Worm (Caenorhabditis elegans): ENCODE data around the gene F08F1.4.

Gene F08F1.4

DNA sequence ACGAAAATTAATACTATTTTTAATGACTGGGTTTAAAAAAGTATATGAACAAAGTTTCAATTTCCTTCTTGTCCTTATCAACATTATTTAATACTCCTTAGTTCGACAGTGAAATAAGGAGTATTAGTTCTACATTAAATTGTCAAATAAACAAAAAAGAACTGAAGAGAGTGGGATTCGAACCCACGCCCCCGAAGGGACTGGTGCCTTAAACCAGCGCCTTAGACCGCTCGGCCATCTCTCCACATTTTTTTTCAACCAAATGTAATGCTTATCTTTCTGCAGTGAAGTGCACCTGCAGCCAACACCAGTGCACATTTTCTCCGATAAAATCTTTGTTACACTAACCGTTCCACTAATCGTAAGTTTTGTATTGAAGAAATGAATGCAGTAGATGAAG lies 6.0 kb downstream of the F08F1.4 start (continued):
- TF ChIP-seq pha-4 (GFP tag; IDR thresholded peaks at IDR 0.05) (peak; percentile 63), pha-4 (tag; optimal IDR thresholded peaks at IDR 0.05) (no peak), vab-7 (GFP tag; IDR thresholded peaks at IDR 0.05) (peak; percentile 47; the same call in 1 of the 2 replicates), lim-7 (GFP tag; IDR thresholded peaks at IDR 0.05) (peak; percentile 68), unc-62 (GFP tag; optimal IDR thresholded peaks at IDR 0.05 in 1 of 2) (peak in 1 of 2 experiments; percentile 77), unc-62 (tag; optimal IDR thresholded peaks at IDR 0.05) (no peak), egl-43 (GFP tag; IDR thresholded peaks at IDR 0.05) (peak; percentile 77), mes-2 (tag; optimal IDR thresholded peaks at IDR 0.05; ENCODE audit: poor library complexity, severe bottlenecking) (peak; percentile 50), ces-1 (GFP tag; optimal IDR thresholded peaks at IDR 0.05) (no peak), unc-130 (GFP tag; optimal IDR thresholded peaks at IDR 0.05) (no peak)

ce11 chrX:8421594-8421993 lies 8.4 kb downstream of the F08F1.4 start:
- TF ChIP-seq zag-1 (tag; optimal IDR thresholded peaks at IDR 0.05) (no peak), snpc-1.2 (GFP tag; IDR thresholded peaks at IDR 0.05) (no peak), lim-7 (GFP tag; IDR thresholded peaks at IDR 0.05) (no peak), dmd-6 (GFP tag; IDR thresholded peaks at IDR 0.05) (peak; percentile 81)

DNA sequence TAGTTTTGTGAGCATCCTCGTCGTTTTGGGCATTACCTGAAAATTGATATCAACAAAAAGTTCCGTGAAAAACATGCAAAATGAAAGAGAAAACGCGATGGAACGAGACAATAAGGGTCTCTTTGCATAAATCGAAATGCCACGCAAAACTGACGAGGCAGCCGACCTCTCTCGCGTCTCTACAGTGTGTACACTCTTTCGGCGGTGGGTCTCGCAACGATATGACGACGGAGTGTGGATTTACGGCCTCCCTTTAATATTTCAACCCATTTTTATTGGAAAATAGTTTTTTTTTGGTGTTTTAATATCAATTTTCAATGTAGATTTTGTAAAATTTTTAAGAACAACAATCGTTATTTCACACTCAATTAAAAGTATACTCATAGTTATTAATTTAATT lies 8.8 kb downstream of the F08F1.4 start, which contains the start of gene tag-123:
tag-123 (minus strand) TSS at position 36 of the 400 bp plus-strand sequence.
- TF ChIP-seq rbr-2 (tag; optimal IDR thresholded peaks at IDR 0.05) (peak; percentile 40), madf-5 (GFP tag; IDR thresholded peaks at IDR 0.05) (no peak), egl-43 (GFP tag; IDR thresholded peaks at IDR 0.05) (no peak), nhr-11 (tag; optimal IDR thresholded peaks at IDR 0.05) (no peak), F37D6.2 (tag; optimal IDR thresholded peaks at IDR 0.05) (no peak), F44E2.7 (GFP tag; IDR thresholded peaks at IDR 0.05) (no peak), unc-130 (GFP tag; optimal IDR thresholded peaks at IDR 0.05) (no peak), nhr-77 (tag; optimal IDR thresholded peaks at IDR 0.05) (peak; percentile 9), Y48G9A.11 (GFP tag; IDR thresholded peaks at IDR 0.05) (no peak), unc-62 (GFP tag; optimal IDR thresholded peaks at IDR 0.05 in 1 of 2) (no peak), unc-62 (tag; optimal IDR thresholded peaks at IDR 0.05) (no peak), lim-7 (GFP tag; IDR thresholded peaks at IDR 0.05) (no peak), Y5F2A.4 (GFP tag; optimal IDR thresholded peaks at IDR 0.05) (no peak), madf-9 (GFP tag; conservative IDR thresholded peaks at IDR 0.05) (no peak), ceh-82 (tag; optimal IDR thresholded peaks at IDR 0.05) (no peak), nhr-25 (tag; optimal IDR thresholded peaks at IDR 0.05; ENCODE audit: borderline replicate concordance, insufficient read depth) (peak; percentile 7), lir-3 (tag; optimal IDR thresholded peaks at IDR 0.05) (no peak), ztf-11 (tag; optimal IDR thresholded peaks at IDR 0.05) (no peak), tag-97 (GFP tag; IDR thresholded peaks at IDR 0.05) (no peak), gei-8 (GFP tag; optimal IDR thresholded peaks at IDR 0.05) (no peak), nhr-111 (GFP tag; optimal IDR thresholded peaks at IDR 0.05) (no peak), lin-1 (GFP tag; IDR thresholded peaks at IDR 0.05) (no peak), set-16 (GFP tag; IDR thresholded peaks at IDR 0.05) (no peak), egl-27 (tag; optimal IDR thresholded peaks at IDR 0.05) (no peak), nhr-42 (GFP tag; IDR thresholded peaks at IDR 0.05) (no peak), lin-15B (tag; optimal IDR thresholded peaks at IDR 0.05) (no peak), T26A8.4 (GFP tag; IDR thresholded peaks at IDR 0.05) (0 out of 2 replicates have a peak, but pooled peaks have one; percentile 19), vab-7 (GFP tag; IDR thresholded peaks at IDR 0.05) (no peak), zip-11 (GFP tag; IDR thresholded peaks at IDR 0.05) (no peak), mdl-1 (tag; optimal IDR thresholded peaks at IDR 0.05) (no peak), ZK337.2 (GFP tag; IDR thresholded peaks at IDR 0.05) (no peak), mxl-3 (GFP tag; optimal IDR thresholded peaks at IDR 0.05) (no peak), sdz-12 (GFP tag; optimal IDR thresholded peaks at IDR 0.05) (no peak), dmd-9 (GFP tag; IDR thresholded peaks at IDR 0.05) (no peak), php-3 (GFP tag; IDR thresholded peaks at IDR 0.05) (no peak), dpl-1 (GFP tag; optimal IDR thresholded peaks at IDR 0.05) (peak; percentile 59), zfp-2 (tag; optimal IDR thresholded peaks at IDR 0.05) (no peak), zag-1 (tag; optimal IDR thresholded peaks at IDR 0.05) (no peak), daf-8 (GFP tag; IDR thresholded peaks at IDR 0.05) (no peak), ama-1 (optimal IDR thresholded peaks at IDR 0.05) (no peak), mes-2 (tag; optimal IDR thresholded peaks at IDR 0.05; ENCODE audit: poor library complexity, severe bottlenecking) (peak; percentile 77), dmd-6 (GFP tag; IDR thresholded peaks at IDR 0.05) (no peak), attf-4 (tag; optimal IDR thresholded peaks at IDR 0.05) (no peak)

All from whole organism, L4 larva.